Fruit fly (Drosophila melanogaster): ENCODE measurements around the gene alpha-Man-Ib.

The alpha-Man-Ib gene

dm6 chr3R:29089662-29090007, 23.0 kb downstream of the alpha-Man-Ib start (continued):
- TF ChIP-seq Hr78 (GFP tag; optimal IDR thresholded peaks at IDR 0.05) (peak in 1 of 2 experiments; percentile 59), Myb (GFP tag; optimal IDR thresholded peaks at IDR 0.05) (no peak), D19A (tag; optimal IDR thresholded peaks at IDR 0.05) (peak; percentile 49), Hr51 (GFP tag; optimal IDR thresholded peaks at IDR 0.05) (no peak), Dbx (GFP tag; IDR thresholded peaks at IDR 0.05) (0 out of 3 replicates have a peak, but pooled peaks have one; percentile 21), gem (tag; optimal IDR thresholded peaks at IDR 0.05) (peak; percentile 54), CG7372 (GFP tag; IDR thresholded peaks at IDR 0.05) (0 out of 2 replicates have a peak, but pooled peaks have one; percentile 32), CG16815 (GFP tag; optimal IDR thresholded peaks at IDR 0.05) (no peak), da (GFP tag; optimal IDR thresholded peaks at IDR 0.05) (no peak), Stat92E (GFP tag; optimal IDR thresholded peaks at IDR 0.05) (no peak), grau (tag; optimal IDR thresholded peaks at IDR 0.05) (no peak), dati (GFP tag; IDR thresholded peaks at IDR 0.05) (no peak), Oaz (GFP tag; IDR thresholded peaks at IDR 0.05) (no peak), zen2 (GFP tag; IDR thresholded peaks at IDR 0.05; ENCODE audit: partially characterized antibody) (no peak), lilli (GFP tag; optimal IDR thresholded peaks at IDR 0.05) (no peak), CG8281 (tag; optimal IDR thresholded peaks at IDR 0.05) (no peak), Rx (GFP tag; IDR thresholded peaks at IDR 0.05) (no peak), CG1233 (GFP tag; optimal IDR thresholded peaks at IDR 0.05) (peak; percentile 40), pita (GFP tag; optimal IDR thresholded peaks at IDR 0.05) (no peak), CG3163 (GFP tag; optimal IDR thresholded peaks at IDR 0.05) (no peak), p53 (GFP tag; optimal IDR thresholded peaks at IDR 0.05) (no peak), zfh1 (GFP tag; IDR thresholded peaks at IDR 0.05) (peak; percentile 5; the same call in 1 of the 3 replicates), NC2β (GFP tag; optimal IDR thresholded peaks at IDR 0.05) (no peak), Dfd (GFP tag; optimal IDR thresholded peaks at IDR 0.05) (no peak), Mrtf (GFP tag; IDR thresholded peaks at IDR 0.05) (peak; percentile 59; the same call in 2 of the 3 replicates), PHDP (tag; optimal IDR thresholded peaks at IDR 0.05) (no peak), CG10462 (GFP tag; optimal IDR thresholded peaks at IDR 0.05) (no peak), pho (GFP tag; optimal IDR thresholded peaks at IDR 0.05) (no peak), nerfin-2 (GFP tag; IDR thresholded peaks at IDR 0.05; ENCODE audit: partially characterized antibody) (no peak), Sin3A (optimal IDR thresholded peaks at IDR 0.05) (no peak), tio (GFP tag; optimal IDR thresholded peaks at IDR 0.05) (no peak), CG7357 (GFP tag; IDR thresholded peaks at IDR 0.05) (peak; percentile 50; the same call in 1 of the 3 replicates), CG11398 (GFP tag; optimal IDR thresholded peaks at IDR 0.05) (no peak), Mes4 (GFP tag; optimal IDR thresholded peaks at IDR 0.05) (no peak), Side (GFP tag; optimal IDR thresholded peaks at IDR 0.05) (no peak), hkb (optimal IDR thresholded peaks at IDR 0.05) (no peak), hkb (GFP tag; IDR thresholded peaks at IDR 0.05) (peak; percentile 73; the same call in 1 of the 2 replicates), C15 (GFP tag; IDR thresholded peaks at IDR 0.05) (no peak), BtbVII (GFP tag; optimal IDR thresholded peaks at IDR 0.05) (peak; percentile 48), Optix (GFP tag; IDR thresholded peaks at IDR 0.05) (no peak), zen (tag; optimal IDR thresholded peaks at IDR 0.05) (peak; percentile 33), Nf-YB (GFP tag; optimal IDR thresholded peaks at IDR 0.05) (no peak), Bgb (GFP tag; IDR thresholded peaks at IDR 0.05; ENCODE audit: partially characterized antibody) (no peak), ftz-f1 (GFP tag; optimal IDR thresholded peaks at IDR 0.05) (peak; percentile 35), CG2202 (tag; optimal IDR thresholded peaks at IDR 0.05) (no peak), chif (GFP tag; optimal IDR thresholded peaks at IDR 0.05) (peak in 1 of 2 experiments; percentile 41), CG17568 (GFP tag; optimal IDR thresholded peaks at IDR 0.05) (no peak), Drgx (GFP tag; IDR thresholded peaks at IDR 0.05) (0 out of 2 replicates have a peak, but pooled peaks have one; percentile 30), sqz (GFP tag; optimal IDR thresholded peaks at IDR 0.05) (no peak), CG6272 (GFP tag; IDR thresholded peaks at IDR 0.05) (peak; percentile 35; the same call in 1 of the 2 replicates), CG9932 (GFP tag; IDR thresholded peaks at IDR 0.05) (no peak), twi (tag; optimal IDR thresholded peaks at IDR 0.05) (no peak)
